Worm (Caenorhabditis elegans): ENCODE results near the gene ZK616.2.

- TF ChIP-seq lsy-27 (tag; optimal IDR thresholded peaks at IDR 0.05; ENCODE audit: borderline replicate concordance, insufficient read depth) (peak; percentile 4), chd-7 (tag; optimal IDR thresholded peaks at IDR 0.05) (no peak), B0035.1 (tag; optimal IDR thresholded peaks at IDR 0.05) (no peak), lin-40 (tag; optimal IDR thresholded peaks at IDR 0.05) (peak; percentile 51), F57C9.4 (tag; optimal IDR thresholded peaks at IDR 0.05) (no peak), T26A5.8 (tag; optimal IDR thresholded peaks at IDR 0.05) (no peak)
These were observed 33.5 kb upstream of the ZK616.2 start, which contains the start of the genes hda-6 and F41H10.4 for ce11 chrIV:5364135-5364609.

Data from whole organism, young adult.